Fruit fly (Drosophila melanogaster): ENCODE results near the gene Cyp6d5.
A peak's percentile ranks its signal among the peaks of the same experiment; 100 is the strongest.

Cyp6d5 gene

DNA sequence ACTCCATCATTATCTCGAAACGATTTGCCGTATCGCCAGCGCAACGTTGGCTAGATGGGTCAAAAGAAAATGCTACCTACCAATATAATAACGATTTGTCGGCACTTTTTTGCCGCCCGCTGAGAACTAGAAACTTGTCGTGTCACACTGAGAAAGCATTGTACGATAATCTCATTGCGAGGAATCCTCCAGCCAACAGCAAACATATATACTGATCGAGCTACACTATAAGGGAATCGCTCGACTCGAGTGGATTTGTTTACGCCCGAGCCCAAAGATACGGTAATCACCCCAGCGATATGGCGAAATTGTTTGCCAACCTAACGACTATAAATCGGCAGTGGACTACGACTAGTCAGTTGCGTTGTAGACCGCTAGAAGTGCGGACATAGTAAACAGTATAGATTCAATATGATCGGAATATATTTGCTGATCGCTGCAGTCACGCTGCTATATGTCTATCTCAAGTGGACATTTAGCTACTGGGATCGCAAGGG is at the start of gene Cyp6d5:
TSS of gene Cyp6d5 (plus strand) at position 356 of the 497 bp plus-strand sequence.
- no peak for TF ChIP-seq psq (optimal IDR thresholded peaks at IDR 0.05)
- TF ChIP-seq usp (GFP tag; optimal IDR thresholded peaks at IDR 0.05), result no peak
- no peak for TF ChIP-seq CG8478 (optimal IDR thresholded peaks at IDR 0.05)
- TF ChIP-seq pan (optimal IDR thresholded peaks at IDR 0.05), result no peak
- TF ChIP-seq Dll (optimal IDR thresholded peaks at IDR 0.05), result no peak
- TF ChIP-seq EcR (GFP tag; optimal IDR thresholded peaks at IDR 0.05), result no peak

DNA sequence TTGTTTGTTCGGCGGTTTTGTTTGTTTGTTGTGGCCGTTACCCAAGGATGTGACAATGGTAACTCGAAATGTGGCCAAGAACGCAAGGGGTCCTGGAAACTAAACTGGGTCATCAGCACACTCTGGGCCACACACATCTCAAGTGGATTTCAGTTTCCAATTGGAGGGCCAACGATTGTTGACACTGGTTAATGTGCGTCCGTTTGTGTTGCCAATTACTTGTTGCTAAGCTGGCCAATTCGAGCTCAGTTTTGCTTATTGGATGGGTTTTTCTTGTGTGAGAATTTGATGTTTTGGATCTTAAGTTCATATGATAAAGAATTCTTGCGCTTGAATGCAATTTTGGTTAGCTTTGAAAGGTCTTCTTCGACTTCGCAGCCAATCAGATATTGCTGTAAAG is 48.1 kb upstream of the Cyp6d5 start:
- TF ChIP-seq EcR (GFP tag; optimal IDR thresholded peaks at IDR 0.05) (no peak), Dll (optimal IDR thresholded peaks at IDR 0.05) (no peak), pan (optimal IDR thresholded peaks at IDR 0.05) (no peak), usp (GFP tag; optimal IDR thresholded peaks at IDR 0.05) (no peak), CG8478 (optimal IDR thresholded peaks at IDR 0.05) (no peak), psq (optimal IDR thresholded peaks at IDR 0.05) (no peak)

DNA sequence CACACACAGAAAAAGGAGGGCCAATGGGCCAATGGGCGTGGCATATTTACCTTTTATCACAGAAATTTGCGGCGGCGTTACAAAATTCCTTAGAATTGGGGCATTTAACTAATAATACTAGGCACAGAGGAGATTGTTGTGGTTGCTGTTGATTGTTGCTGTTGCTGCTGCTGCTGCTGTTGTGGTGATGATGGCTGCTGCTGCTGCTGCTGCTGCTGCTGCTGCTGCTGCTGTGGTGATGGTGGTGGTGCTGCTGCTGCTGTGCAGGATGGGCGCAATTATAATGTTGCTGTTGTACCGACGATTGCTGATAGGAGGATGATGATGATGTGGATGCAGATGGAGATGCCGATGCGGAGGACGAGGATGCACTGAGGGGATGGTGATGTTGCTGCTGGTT is 47.4 kb upstream of the Cyp6d5 start:
- no peak for TF ChIP-seq Dll (optimal IDR thresholded peaks at IDR 0.05)
- no peak for TF ChIP-seq CG8478 (optimal IDR thresholded peaks at IDR 0.05)
- no peak for TF ChIP-seq psq (optimal IDR thresholded peaks at IDR 0.05)
- no peak for TF ChIP-seq EcR (GFP tag; optimal IDR thresholded peaks at IDR 0.05)
- no peak for TF ChIP-seq usp (GFP tag; optimal IDR thresholded peaks at IDR 0.05)
- no peak for TF ChIP-seq pan (optimal IDR thresholded peaks at IDR 0.05)

DNA sequence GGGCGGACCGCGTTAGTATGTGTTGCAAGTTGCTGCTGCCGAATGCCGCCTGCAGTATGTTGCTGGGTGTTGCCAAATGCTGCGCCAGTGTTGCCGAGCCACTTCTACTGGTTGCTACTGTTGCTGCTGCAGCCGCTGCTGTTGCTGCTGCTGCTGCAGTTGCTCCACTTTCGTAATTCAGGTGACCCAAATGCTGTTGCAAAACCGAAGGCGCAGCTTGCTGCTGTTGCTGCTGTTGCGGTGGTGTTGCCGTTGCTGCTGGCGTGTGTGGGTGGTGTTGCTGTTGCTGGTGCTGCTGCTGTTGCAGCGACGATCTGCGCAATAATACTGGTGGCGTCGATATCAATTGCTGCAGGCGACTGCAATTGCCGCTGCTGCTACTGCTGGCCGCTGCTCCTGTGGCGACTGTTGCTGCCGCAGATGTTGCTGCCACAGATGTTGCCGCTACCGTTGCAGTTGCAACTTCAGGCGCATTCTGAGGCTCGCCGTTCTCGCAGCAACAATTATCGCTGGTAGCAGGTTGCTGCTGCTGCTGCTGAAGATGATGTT is 46.7 kb upstream of the Cyp6d5 start:
- TF ChIP-seq EcR (GFP tag; optimal IDR thresholded peaks at IDR 0.05) (no peak), CG8478 (optimal IDR thresholded peaks at IDR 0.05) (no peak), usp (GFP tag; optimal IDR thresholded peaks at IDR 0.05) (no peak), pan (optimal IDR thresholded peaks at IDR 0.05) (no peak), psq (optimal IDR thresholded peaks at IDR 0.05) (no peak), Dll (optimal IDR thresholded peaks at IDR 0.05) (no peak)

DNA sequence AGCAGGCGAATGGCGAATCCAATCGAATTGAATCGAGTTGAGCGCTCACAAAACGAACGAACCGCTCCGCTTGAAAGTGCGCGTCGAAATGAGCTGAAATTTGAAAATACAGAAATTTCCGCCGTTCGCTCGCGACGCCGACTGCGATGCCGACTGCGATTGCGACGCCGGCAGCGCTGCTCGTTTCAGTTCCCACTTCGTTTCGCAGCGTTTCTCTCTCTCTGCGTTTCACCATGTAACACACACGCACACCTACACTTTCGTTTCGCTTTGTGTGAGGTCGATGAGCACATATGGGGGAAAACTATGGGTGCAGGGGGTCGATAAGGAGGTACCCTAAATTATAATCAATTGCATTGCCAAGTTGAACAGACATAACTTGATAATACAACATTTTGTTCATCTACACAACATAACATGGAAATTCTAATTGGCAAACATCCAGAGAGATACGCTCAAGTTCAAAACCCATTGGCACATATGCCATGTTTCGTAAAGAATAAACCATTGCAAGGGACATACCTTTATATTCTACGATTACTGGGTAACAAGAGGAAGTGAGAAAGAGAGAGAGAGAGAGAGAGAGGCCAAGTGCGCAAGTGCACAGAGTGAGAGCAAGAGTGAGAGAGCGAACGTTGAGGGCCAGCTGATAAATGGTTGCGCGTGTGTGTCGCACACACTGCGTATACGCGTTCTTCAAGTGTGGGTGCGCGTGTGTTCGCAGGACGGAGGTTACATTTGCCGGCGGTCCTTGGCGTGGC is 45.6 kb upstream of the Cyp6d5 start:
- TF ChIP-seq pan (optimal IDR thresholded peaks at IDR 0.05) (peak; percentile 97), psq (optimal IDR thresholded peaks at IDR 0.05) (no peak), CG8478 (optimal IDR thresholded peaks at IDR 0.05) (no peak), EcR (GFP tag; optimal IDR thresholded peaks at IDR 0.05) (peak; percentile 80 to 85), usp (GFP tag; optimal IDR thresholded peaks at IDR 0.05) (no peak), Dll (optimal IDR thresholded peaks at IDR 0.05) (peak; percentile 89)

DNA sequence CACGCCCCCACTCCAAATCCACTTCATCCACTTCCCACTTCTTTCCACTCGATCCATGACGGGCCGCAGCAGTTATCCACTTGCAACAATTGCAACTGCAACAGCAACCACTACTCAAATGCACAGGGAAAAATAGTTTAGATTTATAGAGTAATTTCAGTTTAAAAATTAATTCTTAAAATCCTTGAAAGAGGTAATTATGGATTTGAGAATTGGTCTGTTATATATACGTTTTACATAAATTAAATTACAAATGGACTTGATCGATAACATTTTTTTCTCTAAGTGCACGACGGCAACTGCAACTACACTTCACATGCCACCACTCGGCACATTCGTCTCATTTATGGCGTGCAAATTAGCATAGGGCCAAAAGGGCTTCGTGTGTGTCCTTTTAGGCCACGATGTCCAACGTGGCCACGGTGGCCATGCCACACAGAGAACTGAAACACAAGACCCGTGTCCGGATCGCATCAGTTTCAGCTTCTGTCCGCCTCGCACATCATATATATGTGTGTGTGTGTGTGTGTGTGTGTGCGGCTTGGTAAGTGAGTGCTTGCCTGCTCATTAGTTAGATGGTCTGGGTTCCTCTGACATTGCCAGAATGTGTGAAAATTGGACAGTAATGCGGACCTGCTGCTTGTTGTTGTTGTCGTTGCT is 44.0 kb upstream of the Cyp6d5 start:
- no peak for TF ChIP-seq CG8478 (optimal IDR thresholded peaks at IDR 0.05)
- TF ChIP-seq usp (GFP tag; optimal IDR thresholded peaks at IDR 0.05), result no peak
- TF ChIP-seq Dll (optimal IDR thresholded peaks at IDR 0.05), result no peak
- TF ChIP-seq pan (optimal IDR thresholded peaks at IDR 0.05), result no peak
- no peak for TF ChIP-seq psq (optimal IDR thresholded peaks at IDR 0.05)
- TF ChIP-seq EcR (GFP tag; optimal IDR thresholded peaks at IDR 0.05), result no peak

DNA sequence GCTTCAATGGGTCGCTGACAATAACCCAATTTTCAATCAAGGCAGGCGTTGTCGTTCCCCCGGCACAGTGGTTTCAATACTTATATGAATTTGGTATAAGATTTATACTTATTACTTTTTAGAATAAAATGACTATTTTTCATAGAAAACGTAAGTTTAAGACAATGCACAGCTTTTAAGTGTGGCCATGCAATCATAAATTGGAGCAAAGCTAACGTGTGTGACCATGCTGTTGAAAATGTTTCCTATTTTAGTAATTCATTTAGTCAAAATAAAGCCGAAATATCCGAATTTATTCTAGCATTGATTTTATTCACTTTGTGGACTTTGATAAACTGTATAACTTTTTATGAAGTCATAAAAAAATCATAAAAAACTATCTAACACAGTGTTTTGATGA is 42.4 kb upstream of the Cyp6d5 start:
- TF ChIP-seq EcR (GFP tag; optimal IDR thresholded peaks at IDR 0.05) (no peak), usp (GFP tag; optimal IDR thresholded peaks at IDR 0.05) (no peak), psq (optimal IDR thresholded peaks at IDR 0.05) (no peak), CG8478 (optimal IDR thresholded peaks at IDR 0.05) (no peak), pan (optimal IDR thresholded peaks at IDR 0.05) (no peak), Dll (optimal IDR thresholded peaks at IDR 0.05) (no peak)

DNA sequence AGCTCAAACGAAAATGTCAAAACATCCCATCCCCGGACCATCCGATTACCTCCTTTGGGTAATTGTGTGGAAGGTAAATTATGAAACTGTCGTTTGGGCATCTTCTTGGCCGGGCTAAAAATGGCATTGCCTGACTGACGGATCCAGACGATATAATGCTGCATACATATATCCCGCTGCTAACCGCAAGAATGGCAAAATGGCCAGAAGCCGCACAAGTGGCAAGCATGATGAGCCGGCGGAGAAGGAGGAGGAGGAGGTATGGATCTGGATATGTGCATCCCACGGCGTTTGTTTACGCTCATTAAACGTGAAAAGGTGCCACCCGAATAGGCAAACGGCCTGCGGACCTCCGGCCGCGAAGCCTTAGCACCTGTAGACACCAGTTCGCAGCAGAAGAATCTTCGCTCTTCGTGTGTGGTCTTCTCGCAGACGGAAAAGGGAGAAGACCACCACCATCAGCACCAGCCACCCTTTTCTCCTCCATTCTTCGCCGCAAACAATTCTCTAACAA is 40.0 kb upstream of the Cyp6d5 start:
- TF ChIP-seq Dll (optimal IDR thresholded peaks at IDR 0.05) (no peak), psq (optimal IDR thresholded peaks at IDR 0.05) (no peak), CG8478 (optimal IDR thresholded peaks at IDR 0.05) (no peak), EcR (GFP tag; optimal IDR thresholded peaks at IDR 0.05) (no peak), usp (GFP tag; optimal IDR thresholded peaks at IDR 0.05) (no peak), pan (optimal IDR thresholded peaks at IDR 0.05) (no peak)

DNA sequence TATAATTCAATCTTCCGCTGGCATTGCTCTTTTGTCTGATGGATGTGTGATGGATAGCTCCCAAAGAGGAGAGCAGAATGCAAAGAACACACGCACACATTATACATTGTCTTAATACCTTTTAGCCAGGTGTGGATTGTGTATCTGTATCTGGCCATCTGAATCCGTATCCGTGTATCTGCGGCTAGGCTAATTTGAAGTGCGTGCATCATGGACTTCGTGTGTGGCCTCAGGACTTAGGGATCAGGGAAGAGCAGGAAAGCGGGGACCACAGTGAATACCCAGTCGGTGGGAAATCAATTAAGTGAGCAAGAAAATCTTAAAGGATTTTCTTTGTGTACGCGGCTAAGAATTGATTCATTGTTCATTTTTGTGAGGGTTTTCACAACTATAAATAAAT is 39.6 kb upstream of the Cyp6d5 start:
- no peak for TF ChIP-seq EcR (GFP tag; optimal IDR thresholded peaks at IDR 0.05)
- TF ChIP-seq Dll (optimal IDR thresholded peaks at IDR 0.05), result no peak
- no peak for TF ChIP-seq psq (optimal IDR thresholded peaks at IDR 0.05)
- TF ChIP-seq CG8478 (optimal IDR thresholded peaks at IDR 0.05), result no peak

DNA sequence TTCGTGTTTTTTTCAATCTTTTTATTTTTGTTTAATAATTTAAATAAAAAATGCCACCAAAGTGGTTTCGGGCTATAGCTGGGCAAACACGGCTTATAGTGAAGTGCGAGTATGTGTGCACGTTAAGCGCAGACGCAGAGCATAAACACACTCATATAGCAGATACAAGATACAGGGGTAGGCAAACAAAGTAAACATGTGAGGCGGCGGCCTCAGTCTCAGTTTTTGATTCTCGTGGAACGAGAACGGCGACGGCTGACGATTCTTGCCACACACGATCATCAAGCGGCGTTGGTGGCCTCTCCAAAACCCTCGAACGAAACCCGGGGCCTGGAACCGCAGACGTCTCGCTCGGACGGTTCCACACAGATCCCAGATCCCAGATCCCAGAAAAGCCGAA is 38.9 kb upstream of the Cyp6d5 start:
- TF ChIP-seq pan (optimal IDR thresholded peaks at IDR 0.05), result no peak
- TF ChIP-seq EcR (GFP tag; optimal IDR thresholded peaks at IDR 0.05), result no peak
- no peak for TF ChIP-seq Dll (optimal IDR thresholded peaks at IDR 0.05)
- no peak for TF ChIP-seq CG8478 (optimal IDR thresholded peaks at IDR 0.05)
- no peak for TF ChIP-seq usp (GFP tag; optimal IDR thresholded peaks at IDR 0.05)
- TF ChIP-seq psq (optimal IDR thresholded peaks at IDR 0.05), result no peak

DNA sequence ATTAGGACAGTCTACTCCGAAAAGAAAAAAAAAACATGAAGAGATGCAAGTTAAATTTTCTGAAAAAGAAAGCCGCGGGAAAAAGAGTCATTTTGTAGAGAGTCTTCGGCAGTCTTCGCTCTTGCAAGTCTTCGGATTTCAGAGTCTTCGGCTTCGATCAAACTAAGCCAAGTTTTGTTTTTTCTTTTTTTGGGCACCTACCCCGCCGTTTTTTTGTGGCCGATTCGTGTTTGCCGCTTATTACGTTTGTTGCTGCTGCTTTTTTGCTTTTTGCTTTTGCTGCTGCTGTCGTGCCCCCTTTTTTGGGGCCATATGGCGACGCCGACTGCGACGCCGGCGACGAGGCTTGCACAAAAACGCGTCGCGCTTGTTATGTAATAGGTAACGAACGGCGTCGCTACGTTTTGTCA is 36.9 kb upstream of the Cyp6d5 start:
- TF ChIP-seq CG8478 (optimal IDR thresholded peaks at IDR 0.05) (no peak), usp (GFP tag; optimal IDR thresholded peaks at IDR 0.05) (no peak)

DNA sequence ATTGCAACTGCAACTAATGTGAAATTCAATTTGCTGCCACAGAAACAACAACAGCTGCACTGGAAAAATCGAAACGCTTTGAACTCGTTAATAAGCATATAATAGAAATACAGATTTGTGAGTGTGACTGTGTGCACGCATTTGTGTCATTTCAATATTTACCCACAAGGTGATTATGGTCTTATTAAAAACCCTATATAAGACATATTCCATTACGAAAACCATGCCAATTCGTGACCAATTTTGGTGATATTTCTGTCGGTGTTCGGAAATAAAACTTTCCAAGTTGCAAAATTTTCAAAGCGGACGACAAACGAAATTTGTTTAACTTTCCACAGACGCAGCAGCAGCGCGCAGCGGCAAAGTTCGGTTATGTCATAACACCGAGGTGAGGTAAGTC is 33.6 kb upstream of the Cyp6d5 start:
- TF ChIP-seq pan (optimal IDR thresholded peaks at IDR 0.05), result no peak
- no peak for TF ChIP-seq EcR (GFP tag; optimal IDR thresholded peaks at IDR 0.05)
- TF ChIP-seq usp (GFP tag; optimal IDR thresholded peaks at IDR 0.05), result no peak
- no peak for TF ChIP-seq CG8478 (optimal IDR thresholded peaks at IDR 0.05)
- no peak for TF ChIP-seq psq (optimal IDR thresholded peaks at IDR 0.05)
- no peak for TF ChIP-seq Dll (optimal IDR thresholded peaks at IDR 0.05)
